Worm (Caenorhabditis elegans) whole organism, late embryonic: ENCODE results near the gene K08D8.12.
A peak's percentile ranks its signal among the peaks of the same experiment; 100 is the strongest.

Experiments used
- K09A11.1 ChIP-seq: sonication (generic microtip); optimal IDR thresholded peaks from 2 replicates; lab custom pipeline; 2017; ENCODE audit warnings: antibody characterized with exemption, mild to moderate bottlenecking, missing genetic modification characterization, missing compliant biosample characterization; ENCODE audit not compliant: insufficient read depth
- ceh-31 ChIP-seq: sonication (generic microtip); optimal IDR thresholded peaks from 2 replicates; lab custom pipeline; 2016; ENCODE audit warnings: missing genetic modification characterization, missing compliant biosample characterization
- che-1 ChIP-seq: sonication (generic microtip); optimal IDR thresholded peaks from 2 replicates; lab custom pipeline; 2016; ENCODE audit warnings: mild to moderate bottlenecking, missing genetic modification characterization, missing compliant biosample characterization
- fkh-10 ChIP-seq: fragments of 150-350 bp; optimal IDR thresholded peaks from 2 replicates; lab custom pipeline; 2014; ENCODE audit warnings: missing biosample characterization, missing genetic modification reagents, missing genetic modification characterization
- fkh-6 ChIP-seq: sonication (generic microtip); optimal IDR thresholded peaks from 2 replicates; lab custom pipeline; 2016; ENCODE audit warnings: missing genetic modification characterization, missing compliant biosample characterization
- hlh-30 ChIP-seq: sonication (generic microtip); optimal IDR thresholded peaks from 2 replicates; lab custom pipeline; 2017; ENCODE audit warnings: antibody characterized with exemption, missing genetic modification characterization, missing compliant biosample characterization; ENCODE audit not compliant: insufficient read depth
- mec-3 ChIP-seq: sonication (generic microtip); optimal IDR thresholded peaks from 2 replicates; lab custom pipeline; 2016; ENCODE audit warnings: borderline replicate concordance, missing genetic modification characterization, missing compliant biosample characterization
- nhr-11 ChIP-seq: fragments of 150-350 bp; optimal IDR thresholded peaks from 2 replicates; lab custom pipeline; 2014; ENCODE audit warnings: missing biosample characterization, missing genetic modification characterization
- pag-3 ChIP-seq: sonication (generic microtip); optimal IDR thresholded peaks from 2 replicates; lab custom pipeline; 2016; ENCODE audit warnings: missing compliant biosample characterization, missing genetic modification characterization, borderline replicate concordance
- unc-55 ChIP-seq: sonication (generic microtip); optimal IDR thresholded peaks from 2 replicates; lab custom pipeline; 2017; ENCODE audit warnings: missing biosample characterization, missing genetic modification reagents, missing genetic modification characterization

ce11 chrIV:12845596-12845995 is 47.7 kb upstream of the K08D8.12 start, which contains the start of gene txt-19:
- TF ChIP-seq nhr-11 (tag; lab: Kevin White, UChicago) (no peak), fkh-6 (tag; lab: Kevin White, UChicago) (no peak), mec-3 (tag; lab: Kevin White, UChicago) (no peak), unc-55 (GFP tag; lab: Kevin White, UChicago) (no peak), K09A11.1 (no peak), che-1 (tag; lab: Kevin White, UChicago) (no peak), fkh-10 (no peak), hlh-30 (tag; lab: Kevin White, UChicago) (no peak), pag-3 (tag; lab: Kevin White, UChicago) (no peak), ceh-31 (tag; lab: Kevin White, UChicago) (peak; percentile 42)
